Fruit fly (Drosophila melanogaster) whole organism, embryonic: ENCODE measurements around the gene CG17855.

Source experiments
- Asciz ChIP-seq: fragments of 200-800 bp; sonication (Bioruptor generic); optimal IDR thresholded peaks from 2 replicates; lab custom pipeline; 2017; ENCODE audit warnings: missing biosample characterization, mild to moderate bottlenecking, missing genetic modification characterization, missing genetic modification reagents
- Blimp-1 ChIP-seq: fragments of 200-800 bp; sonication (Bioruptor generic); optimal IDR thresholded peaks from 3 replicates; lab custom pipeline; 2018; ENCODE audit warnings: missing biosample characterization, missing genetic modification characterization, mild to moderate bottlenecking, moderate library complexity, missing genetic modification reagents
- CG1024 ChIP-seq: fragments of 200-800 bp; sonication (Bioruptor generic); IDR thresholded peaks from 2 replicates; pipeline ENCODE4 v1.3.6; 2022; ENCODE audit warnings: missing biosample characterization, missing genetic modification characterization
- CG11398 ChIP-seq: fragments of 200-800 bp; sonication (Bioruptor generic); optimal IDR thresholded peaks from 2 replicates; lab custom pipeline; 2016; ENCODE audit warnings: missing biosample characterization, missing genetic modification characterization
- CG12071 ChIP-seq: fragments of 200-800 bp; sonication (Bioruptor generic); optimal IDR thresholded peaks from 3 replicates; lab custom pipeline; 2018; ENCODE audit warnings: missing biosample characterization, mild to moderate bottlenecking, missing genetic modification characterization
- CG13123 ChIP-seq: fragments of 200-800 bp; sonication (Bioruptor generic); optimal IDR thresholded peaks from 2 replicates; lab custom pipeline; 2016; ENCODE audit warnings: missing biosample characterization, missing genetic modification characterization
- CG13775 ChIP-seq: fragments of 200-800 bp; sonication (Bioruptor generic); optimal IDR thresholded peaks from 3 replicates; lab custom pipeline; 2017; ENCODE audit warnings: missing biosample characterization, mild to moderate bottlenecking, missing genetic modification characterization
- CG14441 ChIP-seq: fragments of 200-800 bp; sonication (Bioruptor generic); IDR thresholded peaks from 2 replicates; pipeline ENCODE4 v1.3.6; 2022; ENCODE audit warnings: missing biosample characterization, missing genetic modification characterization
- CG15073 ChIP-seq: fragments of 200-800 bp; sonication (Bioruptor generic); optimal IDR thresholded peaks from 2 replicates; lab custom pipeline; 2016; ENCODE audit warnings: missing biosample characterization, missing genetic modification characterization
- CG17328 ChIP-seq: fragments of 200-800 bp; sonication (Bioruptor generic); IDR thresholded peaks from 2 replicates; pipeline ENCODE4 v1.3.6; 2022; ENCODE audit warnings: missing biosample characterization, missing genetic modification characterization
- CG17359 ChIP-seq: fragments of 200-800 bp; sonication (Bioruptor generic); optimal IDR thresholded peaks from 3 replicates; lab custom pipeline; 2018; ENCODE audit warnings: missing biosample characterization, mild to moderate bottlenecking, missing genetic modification characterization, moderate library complexity
- CG17361 ChIP-seq: fragments of 200-800 bp; sonication (Bioruptor generic); IDR thresholded peaks from 3 replicates; pipeline ENCODE4 v1.3.6; 2022; ENCODE audit warnings: missing biosample characterization, missing genetic modification characterization
- CG4854 ChIP-seq: fragments of 200-800 bp; sonication (Bioruptor generic); optimal IDR thresholded peaks from 2 replicates; lab custom pipeline; 2016; ENCODE audit warnings: missing biosample characterization, missing genetic modification characterization, inconsistent platforms
- CG6254 ChIP-seq: fragments of 200-800 bp; sonication (Bioruptor generic); optimal IDR thresholded peaks from 3 replicates; lab custom pipeline; 2017; ENCODE audit warnings: mild to moderate bottlenecking, missing biosample characterization, missing genetic modification reagents, missing genetic modification characterization
- CG6813 ChIP-seq: fragments of 200-800 bp; sonication (Bioruptor generic); optimal IDR thresholded peaks from 2 replicates; lab custom pipeline; 2017; ENCODE audit warnings: missing biosample characterization, missing genetic modification characterization, mild to moderate bottlenecking, moderate library complexity, missing genetic modification reagents
- CG9797 ChIP-seq: fragments of 200-800 bp; sonication (Bioruptor generic); optimal IDR thresholded peaks from 3 replicates; lab custom pipeline; 2018; ENCODE audit warnings: missing biosample characterization, mild to moderate bottlenecking, missing genetic modification characterization
- CG9876 ChIP-seq: fragments of 200-800 bp; sonication (Bioruptor generic); optimal IDR thresholded peaks from 2 replicates; lab custom pipeline; 2016; ENCODE audit warnings: missing biosample characterization, missing genetic modification characterization
- Chrac-16 ChIP-seq: fragments of 200-800 bp; sonication (Bioruptor generic); optimal IDR thresholded peaks from 3 replicates; lab custom pipeline; 2016; ENCODE audit warnings: missing biosample characterization, missing genetic modification characterization
- D ChIP-seq, 2 experiments: fragments of 200-800 bp in 1 of 2; fragments of >200 bp in 1 of 2; sonication (Bioruptor generic) in 1 of 2; optimal IDR thresholded peaks; 2 replicates in 1 of 2; 3 replicates in 1 of 2; lab custom pipeline; 2017; ENCODE audit warnings: mild to moderate bottlenecking in 1 of 2, missing biosample characterization in 1 of 2, missing genetic modification characterization in 1 of 2, missing genetic modification reagents in 1 of 2
- Drgx ChIP-seq: fragments of 200-800 bp; sonication (Bioruptor generic); IDR thresholded peaks from 2 replicates; pipeline ENCODE4 v1.3.6; 2022; ENCODE audit warnings: missing biosample characterization, missing genetic modification characterization
- E2f2 ChIP-seq: fragments of 200-800 bp; sonication (Bioruptor generic); IDR thresholded peaks from 2 replicates; pipeline ENCODE4 v1.3.6; 2022; ENCODE audit warnings: missing biosample characterization, missing genetic modification characterization
- Med ChIP-seq: fragments of 200-800 bp; sonication (Bioruptor generic); peaks from one replicate; lab custom pipeline; 2016; ENCODE audit warnings: missing biosample characterization, missing genetic modification characterization, mild to moderate bottlenecking, inconsistent platforms, moderate library complexity
- NC2β ChIP-seq: fragments of 200-800 bp; sonication (Bioruptor generic); optimal IDR thresholded peaks from 2 replicates; lab custom pipeline; 2016; ENCODE audit warnings: missing biosample characterization, missing genetic modification characterization
- Nf-YC ChIP-seq: fragments of 200-800 bp; optimal IDR thresholded peaks from 3 replicates; lab custom pipeline; 2019; ENCODE audit warnings: missing biosample characterization, mild to moderate bottlenecking, missing genetic modification characterization, moderate library complexity
- Side ChIP-seq: fragments of 200-800 bp; sonication (Bioruptor generic); optimal IDR thresholded peaks from 2 replicates; lab custom pipeline; 2016; ENCODE audit warnings: missing biosample characterization, missing genetic modification characterization
- Trl ChIP-seq, 3 experiments: fragments of >200 bp in 2 of 3; fragments of 200-800 bp in 1 of 3; sonication (Bioruptor generic) in 1 of 3; optimal IDR thresholded peaks; 2 replicates in 1 of 3; 3 replicates in 2 of 3; lab custom pipeline; 2016 to 2017; ENCODE audit warnings: missing biosample characterization in 1 of 3, missing genetic modification characterization in 1 of 3
- Xrp1 ChIP-seq: fragments of 200-800 bp; sonication (Bioruptor generic); IDR thresholded peaks from 2 replicates; pipeline ENCODE4 v1.3.6; 2022; ENCODE audit warnings: missing biosample characterization, missing genetic modification characterization
- ara ChIP-seq: fragments of 200-800 bp; sonication (Bioruptor generic); IDR thresholded peaks from 2 replicates; pipeline ENCODE4 v1.3.6; 2022; ENCODE audit warnings: missing biosample characterization, missing genetic modification characterization
- bigmax ChIP-seq: fragments of 200-800 bp; sonication (Bioruptor generic); optimal IDR thresholded peaks from 2 replicates; lab custom pipeline; 2018; ENCODE audit warnings: missing biosample characterization, mild to moderate bottlenecking, missing genetic modification characterization
- bsh ChIP-seq, 2 experiments: fragments of 200-800 bp; sonication (Bioruptor generic); optimal IDR thresholded peaks; 2 replicates each; lab custom pipeline; 2017 to 2018; ENCODE audit warnings: mild to moderate bottlenecking in 2 of 2, missing biosample characterization in 2 of 2, missing genetic modification characterization in 2 of 2, moderate library complexity in 1 of 2
- chinmo ChIP-seq: fragments of 200-800 bp; sonication (Bioruptor generic); IDR thresholded peaks from 4 replicates; pipeline ENCODE4 v1.3.6; 2022; ENCODE audit warnings: missing biosample characterization, missing genetic modification characterization; ENCODE audit not compliant: partially characterized antibody
- ci ChIP-seq: fragments of 200-800 bp; sonication (Bioruptor generic); IDR thresholded peaks from 3 replicates; pipeline ENCODE4 v1.3.6; 2022; ENCODE audit warnings: missing biosample characterization, missing genetic modification characterization
- corto ChIP-seq: fragments of 200-800 bp; sonication (Bioruptor generic); optimal IDR thresholded peaks from 2 replicates; lab custom pipeline; 2016; ENCODE audit warnings: missing biosample characterization, mild to moderate bottlenecking, missing genetic modification characterization, moderate library complexity
- dmrt99B ChIP-seq: fragments of 200-800 bp; sonication (Bioruptor generic); optimal IDR thresholded peaks from 2 replicates; lab custom pipeline; 2018; ENCODE audit warnings: missing biosample characterization, mild to moderate bottlenecking, missing genetic modification characterization, moderate library complexity
- exex ChIP-seq: fragments of 200-800 bp; sonication (Bioruptor generic); optimal IDR thresholded peaks from 4 replicates; lab custom pipeline; 2018; ENCODE audit warnings: missing biosample characterization, mild to moderate bottlenecking, missing genetic modification characterization, moderate library complexity
- fd64A ChIP-seq: fragments of 200-800 bp; sonication (Bioruptor generic); optimal IDR thresholded peaks from 3 replicates; lab custom pipeline; 2018; ENCODE audit warnings: missing biosample characterization, mild to moderate bottlenecking, missing genetic modification characterization
- hkb ChIP-seq, 2 experiments: fragments of 200-800 bp in 1 of 2; fragments of >200 bp in 1 of 2; sonication (Bioruptor generic) in 1 of 2; IDR thresholded peaks in 1 of 2; optimal IDR thresholded peaks in 1 of 2; 2 replicates each; pipeline versions ENCODE4 v1.3.6 to Lab custom; 2017 to 2022; ENCODE audit warnings: missing biosample characterization in 1 of 2, missing genetic modification characterization in 1 of 2
- kni ChIP-seq: fragments of 200-800 bp; sonication (Bioruptor generic); optimal IDR thresholded peaks from 3 replicates; lab custom pipeline; 2017; ENCODE audit warnings: mild to moderate bottlenecking, missing biosample characterization, missing genetic modification reagents, missing genetic modification characterization
- lab ChIP-seq: fragments of 200-800 bp; sonication (Bioruptor generic); optimal IDR thresholded peaks from 3 replicates; lab custom pipeline; 2017; ENCODE audit warnings: missing biosample characterization, missing genetic modification characterization, mild to moderate bottlenecking, moderate library complexity, missing genetic modification reagents
- repo ChIP-seq: fragments of 200-800 bp; sonication (Bioruptor generic); optimal IDR thresholded peaks from 2 replicates; lab custom pipeline; 2016; ENCODE audit warnings: missing biosample characterization, missing genetic modification characterization
- ro ChIP-seq: fragments of 200-800 bp; sonication (Bioruptor generic); IDR thresholded peaks from 2 replicates; pipeline ENCODE4 v1.3.6; 2022; ENCODE audit warnings: missing biosample characterization, missing genetic modification characterization
- sisA ChIP-seq: fragments of 200-800 bp; sonication (Bioruptor generic); IDR thresholded peaks from 2 replicates; pipeline ENCODE4 v1.3.6; 2022; ENCODE audit warnings: missing biosample characterization, missing genetic modification characterization
- tll ChIP-seq, 2 experiments: fragments of 200-800 bp in 1 of 2; fragments of >200 bp in 1 of 2; sonication (Bioruptor generic) in 1 of 2; optimal IDR thresholded peaks; 2 replicates each; lab custom pipeline; 2017 to 2019; ENCODE audit warnings: missing biosample characterization in 2 of 2, missing genetic modification characterization in 2 of 2, mild to moderate bottlenecking in 1 of 2, moderate library complexity in 1 of 2

Gene CG17855

dm6 chr2L:9496378-9497284, 43.7 kb upstream of the CG17855 start (continued):
- TF ChIP-seq NC2β (GFP tag; lab: Kevin White, UChicago) (no peak), Chrac-16 (GFP tag; lab: Kevin White, UChicago) (no peak), CG14441 (peak; percentile 44; the same call in 1 of the 2 replicates)
- TF ChIP-seq, all 482 proteins: peak for 89

- no peak for TF ChIP-seq hkb (optimal IDR thresholded peaks at IDR 0.05; lab: Kevin White, UChicago)
- 0 out of 2 replicates have a peak, but pooled peaks have one; percentile 26 for TF ChIP-seq hkb (GFP tag; IDR thresholded peaks at IDR 0.05; lab: Robert Waterston, UW)
- TF ChIP-seq fd64A (GFP tag; lab: Kevin White, UChicago), result peak; percentile 52
- TF ChIP-seq Side (GFP tag; lab: Kevin White, UChicago), result peak; percentile 34
- no peak for TF ChIP-seq chinmo (GFP tag; lab: Robert Waterston, UW)
- TF ChIP-seq Xrp1 (GFP tag; lab: Robert Waterston, UW), result 0 out of 2 replicates have a peak, but pooled peaks have one; percentile 42
- peak; percentile 15; the same call in 1 of the 2 replicates for TF ChIP-seq E2f2 (GFP tag; lab: Robert Waterston, UW)
- peak; percentile 29 for TF ChIP-seq CG17359 (tag; lab: Kevin White, UChicago)
- TF ChIP-seq bigmax (GFP tag; lab: Kevin White, UChicago), result no peak
- TF ChIP-seq tll (GFP tag; optimal IDR thresholded peaks at IDR 0.05; lab: Kevin White, UChicago), result peak in 1 of 2 experiments; percentile 9
- no peak for TF ChIP-seq CG17361 (GFP tag; lab: Robert Waterston, UW)
- TF ChIP-seq CG13775 (GFP tag; lab: Kevin White, UChicago), result no peak
- TF ChIP-seq ci (GFP tag; lab: Robert Waterston, UW), result peak; percentile 66; the same call in 1 of the 3 replicates
- TF ChIP-seq D (optimal IDR thresholded peaks at IDR 0.05; lab: Kevin White, UChicago), result no peak
- TF ChIP-seq D (GFP tag; optimal IDR thresholded peaks at IDR 0.05; lab: Kevin White, UChicago), result no peak
- TF ChIP-seq CG4854 (GFP tag; lab: Kevin White, UChicago), result no peak
- TF ChIP-seq exex (tag; lab: Kevin White, UChicago), result no peak
- no peak for TF ChIP-seq ro (GFP tag; lab: Robert Waterston, UW)
- peak in 1 of 2 experiments; percentile 10 for TF ChIP-seq Trl (optimal IDR thresholded peaks at IDR 0.05; lab: Kevin White, UChicago)
- TF ChIP-seq Trl (GFP tag; optimal IDR thresholded peaks at IDR 0.05; lab: Kevin White, UChicago), result peak; percentile 43
- 0 out of 2 replicates have a peak, but pooled peaks have one; percentile 37 for TF ChIP-seq CG1024 (GFP tag; lab: Robert Waterston, UW)
- TF ChIP-seq Blimp-1 (GFP tag; lab: Kevin White, UChicago), result peak; percentile 17
- peak; percentile 17 for TF ChIP-seq lab (GFP tag; lab: Kevin White, UChicago)
- peak in 1 of 2 experiments; percentile 12 for TF ChIP-seq bsh (GFP tag; optimal IDR thresholded peaks at IDR 0.05; lab: Kevin White, UChicago)
- TF ChIP-seq corto (GFP tag; lab: Kevin White, UChicago), result no peak
- TF ChIP-seq CG9876 (GFP tag; lab: Kevin White, UChicago), result no peak
- TF ChIP-seq CG9797 (GFP tag; lab: Kevin White, UChicago), result no peak
- 0 out of 2 replicates have a peak, but pooled peaks have one; percentile 16 for TF ChIP-seq Drgx
- no peak for TF ChIP-seq CG15073 (GFP tag; lab: Kevin White, UChicago)
- no peak for TF ChIP-seq sisA (GFP tag; lab: Robert Waterston, UW)
- no peak for TF ChIP-seq repo (GFP tag; lab: Kevin White, UChicago)
- peak; percentile 0 for TF ChIP-seq dmrt99B (tag; lab: Kevin White, UChicago)
- TF ChIP-seq ara (GFP tag; lab: Robert Waterston, UW), result 0 out of 2 replicates have a peak, but pooled peaks have one; percentile 31
- peak; percentile 34 for TF ChIP-seq CG6813 (GFP tag; lab: Kevin White, UChicago)
- TF ChIP-seq CG13123 (GFP tag; lab: Kevin White, UChicago), result no peak
- peak; percentile 83 for TF ChIP-seq Med (GFP tag; lab: Kevin White, UChicago)
- peak; percentile 10 for TF ChIP-seq CG12071 (GFP tag; lab: Kevin White, UChicago)
- TF ChIP-seq Asciz (GFP tag; lab: Kevin White, UChicago), result peak; percentile 43
- TF ChIP-seq CG14441, result no peak
- peak; percentile 8 for TF ChIP-seq kni (GFP tag; lab: Kevin White, UChicago)
- TF ChIP-seq CG11398 (GFP tag; lab: Kevin White, UChicago), result peak; percentile 27
- TF ChIP-seq CG6254 (GFP tag; lab: Kevin White, UChicago), result peak; percentile 14
- TF ChIP-seq Nf-YC (tag; lab: Kevin White, UChicago), result no peak
- TF ChIP-seq CG17328 (GFP tag; lab: Robert Waterston, UW), result peak; percentile 34; the same call in 1 of the 2 replicates
Observed at dm6 chr2L:9497285-9497660, 43.0 kb upstream of the CG17855 start.
